Worm (Caenorhabditis elegans) whole organism, L4 larva: ENCODE results near the gene srj-11.

Experiments
- F37D6.2 ChIP-seq: sonication (generic microtip); optimal IDR thresholded peaks from 2 replicates; lab custom pipeline; 2016; ENCODE audit warnings: mild to moderate bottlenecking, missing genetic modification characterization, missing compliant biosample characterization
- ama-1 ChIP-seq: fragments of 150-350 bp; optimal IDR thresholded peaks from 2 replicates; lab custom pipeline; 2014; ENCODE audit warnings: inconsistent platforms, mixed read lengths
- daf-19 ChIP-seq: fragments of 200-800 bp; sonication (Bioruptor generic); conservative IDR thresholded peaks from 2 replicates; pipeline ENCODE4 v1.3.6; 2022; ENCODE audit warnings: missing genetic modification characterization, missing compliant biosample characterization
- hlh-30 ChIP-seq: sonication (generic microtip); optimal IDR thresholded peaks from 2 replicates; lab custom pipeline; 2017; ENCODE audit warnings: antibody characterized with exemption, mild to moderate bottlenecking, missing genetic modification characterization, missing compliant biosample characterization; ENCODE audit not compliant: insufficient read depth
- lim-7 ChIP-seq: fragments of 200-800 bp; sonication (Bioruptor generic); IDR thresholded peaks from 2 replicates; pipeline ENCODE4 v1.3.6; 2022; ENCODE audit warnings: missing genetic modification characterization, missing compliant biosample characterization
- lin-15B ChIP-seq: fragments of 150-350 bp; sonication (generic microtip); optimal IDR thresholded peaks from 3 replicates; lab custom pipeline; 2014; ENCODE audit warnings: missing biosample characterization, missing genetic modification characterization
- mep-1 ChIP-seq: fragments of 150-350 bp; sonication (generic microtip); optimal IDR thresholded peaks from 3 replicates; lab custom pipeline; 2014; ENCODE audit warnings: missing biosample characterization, missing genetic modification characterization
- nhr-11 ChIP-seq: fragments of 150-350 bp; optimal IDR thresholded peaks from 2 replicates; lab custom pipeline; 2014; ENCODE audit warnings: missing biosample characterization, missing genetic modification characterization
- nhr-111 ChIP-seq: fragments of 200-800 bp; sonication (Bioruptor generic); optimal IDR thresholded peaks from 2 replicates; lab custom pipeline; 2018; ENCODE audit warnings: mild to moderate bottlenecking, missing genetic modification characterization, missing compliant biosample characterization
- nhr-25 ChIP-seq: sonication (generic microtip); optimal IDR thresholded peaks from 2 replicates; lab custom pipeline; 2017; ENCODE audit warnings: missing genetic modification characterization, mild to moderate bottlenecking, missing compliant biosample characterization, antibody characterized with exemption, moderate library complexity, borderline replicate concordance; ENCODE audit not compliant: insufficient read depth
- nhr-6 ChIP-seq: fragments of 150-350 bp; optimal IDR thresholded peaks from 2 replicates; lab custom pipeline; 2014; ENCODE audit warnings: missing biosample characterization, missing genetic modification characterization
- tra-1 ChIP-seq: fragments of 200-800 bp; sonication (Bioruptor generic); IDR thresholded peaks from 2 replicates; pipeline ENCODE4 v1.3.6; 2022; ENCODE audit warnings: missing genetic modification reagents, missing genetic modification characterization, missing compliant biosample characterization
- unc-62 ChIP-seq, 3 experiments: fragments of 150-350 bp in 1 of 3; sonication (generic microtip); optimal IDR thresholded peaks in 2 of 3; peaks in 1 of 3; 1 replicate in 1 of 3; 2 replicates in 2 of 3; lab custom pipeline; 2014 to 2017; ENCODE audit warnings: missing biosample characterization in 3 of 3, missing genetic modification characterization in 3 of 3, missing genetic modification reagents in 3 of 3, missing genotype in 1 of 3

DNA sequence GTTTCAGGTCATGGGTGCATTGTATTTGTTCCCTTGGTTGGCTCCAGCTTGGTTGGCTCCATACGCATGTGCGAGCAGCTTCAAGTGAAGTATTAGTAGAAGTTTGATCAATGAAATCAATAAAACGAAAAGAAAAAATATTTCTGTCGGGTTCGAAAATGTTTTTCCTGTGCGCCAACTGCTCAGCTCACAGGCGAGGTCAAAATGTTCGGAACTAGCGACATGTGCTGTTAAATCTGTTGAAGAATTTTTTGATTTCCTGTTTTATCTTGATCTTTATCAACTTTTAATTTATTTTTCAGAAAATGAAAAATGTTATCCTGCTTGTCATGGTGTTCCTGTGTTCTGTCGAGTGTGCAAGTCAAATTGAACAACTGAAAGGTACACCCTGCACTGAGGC is 40.3 kb downstream of the srj-11 start, which contains the start of gene T28A11.25:
- TF ChIP-seq unc-62 (GFP tag; optimal IDR thresholded peaks at IDR 0.05 in 1 of 2; lab: Kevin White, UChicago), result no peak
- no peak for TF ChIP-seq unc-62 (tag; optimal IDR thresholded peaks at IDR 0.05; lab: Kevin White, UChicago)
- no peak for TF ChIP-seq mep-1 (tag; lab: Kevin White, UChicago)
- no peak for TF ChIP-seq tra-1
- no peak for TF ChIP-seq ama-1
- TF ChIP-seq nhr-11, result no peak
- no peak for TF ChIP-seq lin-15B (tag; lab: Kevin White, UChicago)
- no peak for TF ChIP-seq lim-7 (GFP tag; lab: Robert Waterston, UW)
- TF ChIP-seq F37D6.2 (tag; lab: Kevin White, UChicago), result no peak
- TF ChIP-seq nhr-25 (tag; lab: Kevin White, UChicago), result no peak
- TF ChIP-seq hlh-30 (tag; lab: Kevin White, UChicago), result no peak
- no peak for TF ChIP-seq nhr-6
- TF ChIP-seq nhr-111 (GFP tag; lab: Kevin White, UChicago), result no peak
- TF ChIP-seq daf-19 (GFP tag; lab: Robert Waterston, UW), result no peak
